Fruit fly (Drosophila melanogaster) whole organism, embryonic: ENCODE results near the gene CG13949.

ENCODE experiments used
- Awh ChIP-seq: fragments of 200-800 bp; sonication (Bioruptor generic); IDR thresholded peaks from 2 replicates; pipeline ENCODE4, ENCODE4 v1.3.6; 2022; ENCODE audit warnings: missing biosample characterization, missing genetic modification characterization
- B-H1 ChIP-seq: fragments of 200-800 bp; sonication (Bioruptor generic); IDR thresholded peaks from 3 replicates; pipeline ENCODE4 v1.3.6; 2022; ENCODE audit warnings: missing biosample characterization, missing genetic modification characterization
- CG10543 ChIP-seq: fragments of 200-800 bp; sonication (Bioruptor generic); optimal IDR thresholded peaks from 3 replicates; lab custom pipeline; 2017; ENCODE audit warnings: missing biosample characterization, mild to moderate bottlenecking, missing genetic modification characterization, moderate library complexity
- CG10565 ChIP-seq: fragments of 200-800 bp; sonication (Bioruptor generic); optimal IDR thresholded peaks from 3 replicates; lab custom pipeline; 2016; ENCODE audit warnings: missing biosample characterization, mild to moderate bottlenecking, missing genetic modification characterization
- CG10959 ChIP-seq: fragments of 200-800 bp; sonication (Bioruptor generic); IDR thresholded peaks from 2 replicates; pipeline ENCODE4 v1.3.6; 2022; ENCODE audit warnings: missing biosample characterization, missing genetic modification characterization
- CG12769 ChIP-seq: fragments of 200-800 bp; sonication (Bioruptor generic); optimal IDR thresholded peaks from 2 replicates; lab custom pipeline; 2019; ENCODE audit warnings: missing biosample characterization, mild to moderate bottlenecking, missing genetic modification characterization, moderate library complexity
- CG14667 ChIP-seq: fragments of 200-800 bp; sonication (Bioruptor generic); IDR thresholded peaks from 2 replicates; pipeline ENCODE4 v1.3.6; 2022; ENCODE audit warnings: missing biosample characterization, missing genetic modification characterization
- CG15073 ChIP-seq: fragments of 200-800 bp; sonication (Bioruptor generic); optimal IDR thresholded peaks from 2 replicates; lab custom pipeline; 2016; ENCODE audit warnings: missing biosample characterization, missing genetic modification characterization
- CG1602 ChIP-seq: fragments of 200-800 bp; sonication (Bioruptor generic); optimal IDR thresholded peaks from 3 replicates; lab custom pipeline; 2016; ENCODE audit warnings: missing biosample characterization, missing genetic modification characterization
- CG16779 ChIP-seq: fragments of 200-800 bp; sonication (Bioruptor generic); IDR thresholded peaks from 2 replicates; pipeline ENCODE4 v1.3.6; 2022; ENCODE audit warnings: missing biosample characterization, missing genetic modification characterization
- CG17186 ChIP-seq: fragments of 200-800 bp; sonication (Bioruptor generic); optimal IDR thresholded peaks from 3 replicates; lab custom pipeline; 2017; ENCODE audit warnings: missing biosample characterization, missing genetic modification reagents, missing genetic modification characterization
- CG17328 ChIP-seq: fragments of 200-800 bp; sonication (Bioruptor generic); IDR thresholded peaks from 2 replicates; pipeline ENCODE4 v1.3.6; 2022; ENCODE audit warnings: missing biosample characterization, missing genetic modification characterization
- CG18476 ChIP-seq: fragments of 200-800 bp; sonication (Bioruptor generic); optimal IDR thresholded peaks from 2 replicates; lab custom pipeline; 2016; ENCODE audit warnings: missing biosample characterization, mild to moderate bottlenecking, missing genetic modification characterization
- CG18764 ChIP-seq: fragments of 200-800 bp; sonication (Bioruptor generic); optimal IDR thresholded peaks from 3 replicates; lab custom pipeline; 2016; ENCODE audit warnings: missing biosample characterization, missing genetic modification characterization
- CG2712 ChIP-seq: fragments of 200-800 bp; optimal IDR thresholded peaks from 3 replicates; lab custom pipeline; 2019; ENCODE audit warnings: missing biosample characterization, mild to moderate bottlenecking, missing genetic modification characterization, moderate library complexity
- CG30020 ChIP-seq: fragments of 200-800 bp; optimal IDR thresholded peaks from 2 replicates; lab custom pipeline; 2019; ENCODE audit warnings: missing biosample characterization, mild to moderate bottlenecking, missing genetic modification characterization, moderate library complexity
- CG33557 ChIP-seq: fragments of 200-800 bp; sonication (Bioruptor generic); optimal IDR thresholded peaks from 2 replicates; lab custom pipeline; 2019; ENCODE audit warnings: missing biosample characterization, mild to moderate bottlenecking, missing genetic modification characterization, moderate library complexity
- CG34422 ChIP-seq: fragments of 200-800 bp; sonication (Bioruptor generic); IDR thresholded peaks from 3 replicates; pipeline ENCODE4 v1.3.6; 2022; ENCODE audit warnings: missing biosample characterization, missing genetic modification characterization
- CG42726 ChIP-seq: fragments of 200-800 bp; sonication (Bioruptor generic); IDR thresholded peaks from 2 replicates; pipeline ENCODE4 v1.3.6; 2022; ENCODE audit warnings: missing biosample characterization, missing genetic modification characterization; ENCODE audit not compliant: partially characterized antibody
- CG7963 ChIP-seq: fragments of 200-800 bp; sonication (Bioruptor generic); IDR thresholded peaks from 3 replicates; pipeline ENCODE4 v1.3.6; 2022; ENCODE audit warnings: missing biosample characterization, missing genetic modification characterization; ENCODE audit not compliant: partially characterized antibody
- Dip3 ChIP-seq: fragments of 200-800 bp; sonication (Bioruptor generic); optimal IDR thresholded peaks from 3 replicates; lab custom pipeline; 2016; ENCODE audit warnings: missing biosample characterization, missing genetic modification characterization
- HmgD ChIP-seq: fragments of 200-800 bp; sonication (Bioruptor generic); optimal IDR thresholded peaks from 3 replicates; lab custom pipeline; 2016; ENCODE audit warnings: missing biosample characterization, missing genetic modification characterization
- Meics ChIP-seq: fragments of 200-800 bp; sonication (Bioruptor generic); optimal IDR thresholded peaks from 2 replicates; lab custom pipeline; 2017; ENCODE audit warnings: missing biosample characterization, mild to moderate bottlenecking, missing genetic modification characterization
- NC2α ChIP-seq: fragments of 200-800 bp; sonication (Bioruptor generic); optimal IDR thresholded peaks from 2 replicates; lab custom pipeline; 2016; ENCODE audit warnings: missing biosample characterization, missing genetic modification characterization
- PHDP ChIP-seq: fragments of 200-800 bp; sonication (Bioruptor generic); optimal IDR thresholded peaks from 3 replicates; lab custom pipeline; 2018; ENCODE audit warnings: missing biosample characterization, mild to moderate bottlenecking, missing genetic modification characterization, moderate library complexity
- Side ChIP-seq: fragments of 200-800 bp; sonication (Bioruptor generic); optimal IDR thresholded peaks from 2 replicates; lab custom pipeline; 2016; ENCODE audit warnings: missing biosample characterization, missing genetic modification characterization
- Sry-β ChIP-seq: fragments of 200-800 bp; sonication (Bioruptor generic); optimal IDR thresholded peaks from 2 replicates; lab custom pipeline; 2018; ENCODE audit warnings: missing biosample characterization, mild to moderate bottlenecking, missing genetic modification characterization, moderate library complexity
- ac ChIP-seq: fragments of 200-800 bp; sonication (Bioruptor generic); optimal IDR thresholded peaks from 3 replicates; lab custom pipeline; 2017; ENCODE audit warnings: missing biosample characterization, mild to moderate bottlenecking, missing genetic modification characterization
- bcd ChIP-seq: fragments of 200-800 bp; sonication (Bioruptor generic); optimal IDR thresholded peaks from 2 replicates; lab custom pipeline; 2017; ENCODE audit warnings: missing biosample characterization, mild to moderate bottlenecking, missing genetic modification characterization
- cato ChIP-seq: fragments of 200-800 bp; sonication (Bioruptor generic); optimal IDR thresholded peaks from 2 replicates; lab custom pipeline; 2016; ENCODE audit warnings: missing biosample characterization, missing genetic modification characterization, borderline replicate concordance
- chinmo ChIP-seq: fragments of 200-800 bp; sonication (Bioruptor generic); IDR thresholded peaks from 4 replicates; pipeline ENCODE4 v1.3.6; 2022; ENCODE audit warnings: missing biosample characterization, missing genetic modification characterization; ENCODE audit not compliant: partially characterized antibody
- chn ChIP-seq: fragments of 200-800 bp; sonication (Bioruptor generic); optimal IDR thresholded peaks from 2 replicates; lab custom pipeline; 2016; ENCODE audit warnings: missing biosample characterization, missing genetic modification characterization
- croc ChIP-seq: fragments of 200-800 bp; sonication (Bioruptor generic); conservative IDR thresholded peaks from 3 replicates; pipeline ENCODE4 v1.3.6; 2022; ENCODE audit warnings: missing biosample characterization, missing genetic modification characterization
- da ChIP-seq: fragments of 200-800 bp; sonication (Bioruptor generic); optimal IDR thresholded peaks from 2 replicates; lab custom pipeline; 2016; ENCODE audit warnings: missing biosample characterization, missing genetic modification characterization
- dan ChIP-seq: fragments of 200-800 bp; sonication (Bioruptor generic); IDR thresholded peaks from 2 replicates; pipeline ENCODE4 v1.3.6; 2022; ENCODE audit warnings: missing biosample characterization, missing genetic modification characterization
- ems ChIP-seq: fragments of 200-800 bp; sonication (Bioruptor generic); optimal IDR thresholded peaks from 3 replicates; lab custom pipeline; 2016; ENCODE audit warnings: missing biosample characterization, missing genetic modification characterization
- eve ChIP-seq, 2 experiments: fragments of >200 bp; optimal IDR thresholded peaks; 2 replicates each; lab custom pipeline; 2017; ENCODE audit warnings: missing biosample characterization in 2 of 2, missing genetic modification characterization in 2 of 2
- ham ChIP-seq: fragments of 200-800 bp; sonication (Bioruptor generic); IDR thresholded peaks from 2 replicates; pipeline ENCODE4 v1.3.6; 2022; ENCODE audit warnings: missing biosample characterization, missing genetic modification characterization
- kni ChIP-seq: fragments of 200-800 bp; sonication (Bioruptor generic); optimal IDR thresholded peaks from 3 replicates; lab custom pipeline; 2017; ENCODE audit warnings: mild to moderate bottlenecking, missing biosample characterization, missing genetic modification reagents, missing genetic modification characterization
- lbe ChIP-seq: fragments of 200-800 bp; sonication (Bioruptor generic); optimal IDR thresholded peaks from 2 replicates; lab custom pipeline; 2016; ENCODE audit warnings: missing biosample characterization, mild to moderate bottlenecking, missing genetic modification characterization
- nau ChIP-seq: fragments of 200-800 bp; sonication (Bioruptor generic); optimal IDR thresholded peaks from 3 replicates; lab custom pipeline; 2017; ENCODE audit warnings: missing biosample characterization, mild to moderate bottlenecking, missing genetic modification characterization, missing genetic modification reagents
- pan ChIP-seq, 4 experiments: fragments of >200 bp in 3 of 4; fragments of 200-800 bp in 1 of 4; sonication (Bioruptor generic) in 1 of 4; optimal IDR thresholded peaks in 3 of 4; IDR thresholded peaks in 1 of 4; 2 replicates each; pipeline versions ENCODE4 v1.3.6 to Lab custom; 2017 to 2022; ENCODE audit warnings: missing biosample characterization in 2 of 4, missing genetic modification characterization in 2 of 4, mixed read lengths in 1 of 4
- pfk ChIP-seq: fragments of 200-800 bp; sonication (Bioruptor generic); optimal IDR thresholded peaks from 2 replicates; lab custom pipeline; 2018; ENCODE audit warnings: missing biosample characterization, mild to moderate bottlenecking, missing genetic modification characterization, moderate library complexity
- repo ChIP-seq: fragments of 200-800 bp; sonication (Bioruptor generic); optimal IDR thresholded peaks from 2 replicates; lab custom pipeline; 2016; ENCODE audit warnings: missing biosample characterization, missing genetic modification characterization
- sob ChIP-seq: fragments of 200-800 bp; sonication (Bioruptor generic); IDR thresholded peaks from 2 replicates; pipeline ENCODE4 v1.3.6; 2022; ENCODE audit warnings: missing biosample characterization, missing genetic modification characterization
- stwl ChIP-seq: fragments of 200-800 bp; sonication (Bioruptor generic); optimal IDR thresholded peaks from 3 replicates; lab custom pipeline; 2018; ENCODE audit warnings: missing biosample characterization, mild to moderate bottlenecking, missing genetic modification characterization, moderate library complexity
- tna ChIP-seq: fragments of 200-800 bp; sonication (Bioruptor generic); IDR thresholded peaks from 2 replicates; pipeline ENCODE4 v1.3.6; 2022; ENCODE audit warnings: missing biosample characterization, missing genetic modification characterization; ENCODE audit not compliant: partially characterized antibody
- vvl ChIP-seq: fragments of 200-800 bp; sonication (Bioruptor generic); IDR thresholded peaks from 2 replicates; pipeline ENCODE4 v1.3.6; 2022; ENCODE audit warnings: missing biosample characterization, missing genetic modification characterization

The CG13949 gene

dm6 chr2L:866950-867744, 12.0 kb downstream of the CG13949 start (continued):
- TF ChIP-seq CG7963 (GFP tag; lab: Robert Waterston, UW) (no peak), Meics (peak; percentile 93), NC2α (peak; percentile 76), CG18764 (GFP tag; lab: Kevin White, UChicago) (peak; percentile 81), CG30020 (tag; lab: Kevin White, UChicago) (peak; percentile 60), B-H1 (peak; percentile 93), CG12769 (tag; lab: Kevin White, UChicago) (peak; percentile 97), CG34422 (GFP tag; lab: Robert Waterston, UW) (peak; percentile 95), CG1602 (peak; percentile 88), CG10543 (GFP tag; lab: Kevin White, UChicago) (peak; percentile 85), Side (GFP tag; lab: Kevin White, UChicago) (peak; percentile 92), CG18476 (GFP tag; lab: Kevin White, UChicago) (peak; percentile 83), CG17186 (GFP tag; lab: Kevin White, UChicago) (peak; percentile 2), CG16779 (GFP tag; lab: Robert Waterston, UW) (peak; percentile 87), Awh (GFP tag; lab: Robert Waterston, UW) (peak; percentile 95), CG10565 (peak; percentile 51), chinmo (GFP tag; lab: Robert Waterston, UW) (peak; percentile 92; the same call in 2 of the 4 replicates), PHDP (peak; percentile 94), pfk (no peak), CG14667 (GFP tag; lab: Robert Waterston, UW) (peak; percentile 89), CG2712 (tag; lab: Kevin White, UChicago) (peak; percentile 90), CG33557 (peak; percentile 89), pan (optimal IDR thresholded peaks at IDR 0.05; lab: Kevin White, UChicago) (no peak), pan (GFP tag; optimal IDR thresholded peaks at IDR 0.05 in 1 of 2, IDR thresholded peaks at IDR 0.05 in 1 of 2) (peak in 1 of 2 experiments; percentile 97), CG17328 (GFP tag; lab: Robert Waterston, UW) (peak; percentile 95), ham (GFP tag; lab: Robert Waterston, UW) (peak; percentile 76; the same call in 1 of the 2 replicates), CG10959 (peak; percentile 91), HmgD (GFP tag; lab: Kevin White, UChicago) (no peak), dan (GFP tag; lab: Robert Waterston, UW) (peak; percentile 66; the same call in 1 of the 2 replicates), vvl (GFP tag; lab: Robert Waterston, UW) (peak; percentile 98), da (GFP tag; lab: Kevin White, UChicago) (no peak), kni (GFP tag; lab: Kevin White, UChicago) (peak; percentile 88), Sry-β (GFP tag; lab: Kevin White, UChicago) (peak; percentile 4), cato (peak; percentile 80), CG42726 (GFP tag; lab: Robert Waterston, UW) (peak; percentile 39; the same call in 1 of the 2 replicates), bcd (GFP tag; lab: Kevin White, UChicago) (peak; percentile 92), croc (GFP tag; lab: Robert Waterston, UW) (peak; percentile 85), nau (GFP tag; lab: Kevin White, UChicago) (peak; percentile 74), stwl (tag; lab: Kevin White, UChicago) (no peak), eve (GFP tag; optimal IDR thresholded peaks at IDR 0.05; lab: Kevin White, UChicago) (no peak), tna (peak; percentile 41; the same call in 1 of the 2 replicates), chn (GFP tag; lab: Kevin White, UChicago) (peak; percentile 85), ac (GFP tag; lab: Kevin White, UChicago) (peak; percentile 68), ems (peak; percentile 91), CG15073 (GFP tag; lab: Kevin White, UChicago) (peak; percentile 59), Dip3 (GFP tag; lab: Kevin White, UChicago) (peak; percentile 89), repo (GFP tag; lab: Kevin White, UChicago) (peak; percentile 82), sob (GFP tag; lab: Robert Waterston, UW) (peak; percentile 95), lbe (peak; percentile 94)
